Worm (Caenorhabditis elegans): ENCODE data around the gene mls-2.

DNA sequence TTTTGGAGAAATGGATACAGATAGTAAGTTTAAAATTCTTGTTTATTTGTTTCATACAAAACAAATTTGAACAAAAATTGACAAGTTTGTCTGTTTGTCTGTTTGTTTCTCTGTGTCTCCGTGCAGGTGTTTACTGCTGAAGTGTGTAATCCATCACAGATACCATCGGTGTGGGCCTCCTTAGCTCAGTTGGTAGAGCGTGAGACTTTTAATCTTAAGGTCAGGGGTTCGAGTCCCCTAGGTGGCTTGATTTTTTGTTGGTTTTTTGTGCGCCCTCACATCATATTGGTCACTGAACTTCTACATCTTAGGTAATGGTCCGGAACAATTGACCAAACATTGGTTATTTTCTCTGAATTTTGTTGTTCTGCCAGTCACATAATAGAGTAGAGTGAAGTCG, 27.5 kb upstream of the mls-2 start:
- TF ChIP-seq elt-2 (tag; optimal IDR thresholded peaks at IDR 0.05), result peak; percentile 60
- TF ChIP-seq unc-55 (GFP tag; optimal IDR thresholded peaks at IDR 0.05), result no peak
- TF ChIP-seq npax-4 (tag; optimal IDR thresholded peaks at IDR 0.05), result no peak
